Fruit fly (Drosophila melanogaster): ENCODE data around the gene Yod1.

Yod1 gene

dm6 chr3L:5154917-5155613, 21.4 kb downstream of the Yod1 start (continued):
- peak; percentile 76 for TF ChIP-seq CG11696 (GFP tag; IDR thresholded peaks at IDR 0.05)
- TF ChIP-seq scrt (GFP tag; optimal IDR thresholded peaks at IDR 0.05): peak; percentile 76
- peak; percentile 39 for TF ChIP-seq CG12744 (GFP tag; optimal IDR thresholded peaks at IDR 0.05)
- TF ChIP-seq lola (GFP tag; optimal IDR thresholded peaks at IDR 0.05): no peak
- no peak for TF ChIP-seq Jarid2 (GFP tag; optimal IDR thresholded peaks at IDR 0.05)
- no peak for TF ChIP-seq usp (GFP tag; optimal IDR thresholded peaks at IDR 0.05)
- TF ChIP-seq E2f2 (GFP tag; IDR thresholded peaks at IDR 0.05): no peak; the same call in 1 of the 2 replicates
- TF ChIP-seq tna (GFP tag; IDR thresholded peaks at IDR 0.05; ENCODE audit: partially characterized antibody): no peak
- peak; percentile 85 for TF ChIP-seq CG14441 (GFP tag; IDR thresholded peaks at IDR 0.05)
- TF ChIP-seq Spps (tag; optimal IDR thresholded peaks at IDR 0.05): peak; percentile 2
- TF ChIP-seq Eip74EF (GFP tag; optimal IDR thresholded peaks at IDR 0.05): peak in 1 of 2 experiments; percentile 32
- peak; percentile 69 to 79 for TF ChIP-seq dpn (GFP tag; optimal IDR thresholded peaks at IDR 0.05)
- TF ChIP-seq tup (GFP tag; optimal IDR thresholded peaks at IDR 0.05): peak; percentile 72
- TF ChIP-seq Hr51 (GFP tag; optimal IDR thresholded peaks at IDR 0.05): peak; percentile 54 to 85
- peak; percentile 39 for TF ChIP-seq CG2875 (GFP tag; optimal IDR thresholded peaks at IDR 0.05)
- TF ChIP-seq unpg (GFP tag; optimal IDR thresholded peaks at IDR 0.05): no peak
- no peak for TF ChIP-seq D19A (tag; optimal IDR thresholded peaks at IDR 0.05)
- no peak for TF ChIP-seq CG34224 (GFP tag; IDR thresholded peaks at IDR 0.05; ENCODE audit: partially characterized antibody)
- peak; percentile 56; the same call in 1 of the 2 replicates for TF ChIP-seq CG1024 (GFP tag; IDR thresholded peaks at IDR 0.05)
- TF ChIP-seq Atf3 (GFP tag; optimal IDR thresholded peaks at IDR 0.05): no peak
- peak; percentile 90 for TF ChIP-seq sob (GFP tag; IDR thresholded peaks at IDR 0.05)
- TF ChIP-seq CG17361 (GFP tag; IDR thresholded peaks at IDR 0.05): peak; percentile 44; the same call in 1 of the 3 replicates
- peak; percentile 20 for TF ChIP-seq CG30431 (GFP tag; optimal IDR thresholded peaks at IDR 0.05)
- no peak; the same call in 1 of the 2 replicates for TF ChIP-seq CG9932 (GFP tag; IDR thresholded peaks at IDR 0.05)
- peak; percentile 35 for TF ChIP-seq CG1792 (GFP tag; optimal IDR thresholded peaks at IDR 0.05)
- TF ChIP-seq klu (GFP tag; IDR thresholded peaks at IDR 0.05): peak; percentile 44; the same call in 1 of the 2 replicates
- TF ChIP-seq CG4282 (GFP tag; optimal IDR thresholded peaks at IDR 0.05): peak; percentile 26
- TF ChIP-seq az2 (GFP tag; optimal IDR thresholded peaks at IDR 0.05): peak; percentile 69
- TF ChIP-seq sna (GFP tag; IDR thresholded peaks at IDR 0.05; ENCODE audit: partially characterized antibody): no peak
- TF ChIP-seq onecut (GFP tag; IDR thresholded peaks at IDR 0.05): peak; percentile 77
- peak; percentile 51 for TF ChIP-seq D19B (GFP tag; optimal IDR thresholded peaks at IDR 0.05)
- no peak for TF ChIP-seq otp (GFP tag; IDR thresholded peaks at IDR 0.05)
- TF ChIP-seq YL-1 (GFP tag; optimal IDR thresholded peaks at IDR 0.05): no peak
- TF ChIP-seq gro (GFP tag; optimal IDR thresholded peaks at IDR 0.05): peak; percentile 79
- peak; percentile 67; the same call in 1 of the 2 replicates for TF ChIP-seq CG3847 (GFP tag; IDR thresholded peaks at IDR 0.05)
- peak; percentile 16 for TF ChIP-seq CG17829 (tag; optimal IDR thresholded peaks at IDR 0.05)
- peak; percentile 51 for TF ChIP-seq shn (GFP tag; optimal IDR thresholded peaks at IDR 0.05)
- no peak for TF ChIP-seq ftz-f1 (GFP tag; optimal IDR thresholded peaks at IDR 0.05)
- no peak for TF ChIP-seq jing (GFP tag; optimal IDR thresholded peaks at IDR 0.05)
- peak; percentile 48 for TF ChIP-seq CG18476 (GFP tag; optimal IDR thresholded peaks at IDR 0.05)
- peak in 1 of 2 experiments; percentile 80 for TF ChIP-seq bsh (GFP tag; optimal IDR thresholded peaks at IDR 0.05)
- peak; percentile 93 for TF ChIP-seq row (GFP tag; IDR thresholded peaks at IDR 0.05)
- TF ChIP-seq CG8924 (tag; optimal IDR thresholded peaks at IDR 0.05): no peak
- TF ChIP-seq Sox102F (GFP tag; optimal IDR thresholded peaks at IDR 0.05): peak; percentile 80
- no peak; the same call in 1 of the 2 replicates for TF ChIP-seq CG32772 (GFP tag; IDR thresholded peaks at IDR 0.05)
- peak; percentile 100 for TF ChIP-seq abd-A (tag; optimal IDR thresholded peaks at IDR 0.05)

Measured in whole organism, embryonic.